Fruit fly (Drosophila melanogaster) S2 (cell line): ENCODE measurements around the gene CG34253.

ENCODE experiments used
- CG8478 ChIP-seq: fragments of >200 bp; optimal IDR thresholded peaks from 2 replicates; lab custom pipeline; 2018
- CTCF ChIP-seq, 2 experiments: fragments of >200 bp; optimal IDR thresholded peaks; 2 replicates each; lab custom pipeline; 2018

DNA sequence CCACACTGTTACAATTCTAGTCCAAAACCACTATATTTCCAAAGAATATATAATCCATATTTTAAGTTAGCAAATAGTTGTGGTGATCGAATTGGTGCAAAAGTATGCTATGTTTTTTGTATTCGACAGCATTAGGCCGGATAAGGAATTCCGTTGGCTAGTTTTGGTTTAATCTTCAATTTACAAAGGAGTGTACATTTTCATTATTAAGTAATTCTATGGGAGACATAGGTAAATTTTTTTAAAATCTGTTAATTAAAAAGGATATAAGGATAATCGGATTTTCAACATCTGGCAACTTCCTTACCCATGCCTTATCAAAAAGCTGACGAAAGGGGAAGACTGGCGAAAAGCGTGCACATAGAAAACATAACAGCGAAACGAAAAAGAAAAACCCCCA lies 8.5 kb downstream of the CG34253 start:
- TF ChIP-seq CG8478 (lab: Kevin White, UChicago) (no peak), CTCF (optimal IDR thresholded peaks at IDR 0.05; lab: Kevin White, UChicago) (no peak)
